Worm (Caenorhabditis elegans) whole organism, L2 larva: ENCODE results near the gene pks-1.

Source experiments
- F13H6.1 ChIP-seq: sonication (generic microtip); optimal IDR thresholded peaks from 2 replicates; lab custom pipeline; 2016; ENCODE audit warnings: missing genetic modification characterization, missing compliant biosample characterization
- ZK546.5 ChIP-seq: sonication (generic microtip); optimal IDR thresholded peaks from 2 replicates; lab custom pipeline; 2017; ENCODE audit warnings: missing biosample characterization, missing genetic modification characterization
- dmd-4 ChIP-seq: sonication (generic microtip); optimal IDR thresholded peaks from 2 replicates; lab custom pipeline; 2017; ENCODE audit warnings: missing biosample characterization, missing genetic modification characterization
- elt-1 ChIP-seq: fragments of 150-350 bp; optimal IDR thresholded peaks from 2 replicates; lab custom pipeline; 2014; ENCODE audit warnings: missing biosample characterization, missing genetic modification characterization
- fos-1 ChIP-seq: fragments of 150-350 bp; optimal IDR thresholded peaks from 2 replicates; lab custom pipeline; 2014; ENCODE audit warnings: missing biosample characterization, missing genetic modification characterization
- gmeb-1 ChIP-seq: fragments of 150-350 bp; optimal IDR thresholded peaks from 2 replicates; lab custom pipeline; 2014; ENCODE audit warnings: missing biosample characterization, missing genetic modification characterization
- nhr-129 ChIP-seq: fragments of 150-350 bp; optimal IDR thresholded peaks from 2 replicates; lab custom pipeline; 2014; ENCODE audit warnings: missing biosample characterization, missing genetic modification characterization
- nhr-25 ChIP-seq: fragments of 150-350 bp; sonication (generic microtip); optimal IDR thresholded peaks from 3 replicates; lab custom pipeline; 2014; ENCODE audit warnings: missing biosample characterization, missing genetic modification characterization
- nhr-77 ChIP-seq: fragments of 150-350 bp; optimal IDR thresholded peaks from 2 replicates; lab custom pipeline; 2014; ENCODE audit warnings: missing biosample characterization, missing genetic modification characterization
- snpc-4 ChIP-seq: fragments of 150-350 bp; optimal IDR thresholded peaks from 2 replicates; lab custom pipeline; 2014; ENCODE audit warnings: missing biosample characterization, missing genetic modification characterization
- ztf-11 ChIP-seq: sonication (generic microtip); optimal IDR thresholded peaks from 2 replicates; lab custom pipeline; 2017; ENCODE audit warnings: missing biosample characterization, missing genetic modification characterization
- ztf-4 ChIP-seq: fragments of 150-350 bp; optimal IDR thresholded peaks from 2 replicates; lab custom pipeline; 2014; ENCODE audit warnings: missing biosample characterization, missing genetic modification characterization

DNA sequence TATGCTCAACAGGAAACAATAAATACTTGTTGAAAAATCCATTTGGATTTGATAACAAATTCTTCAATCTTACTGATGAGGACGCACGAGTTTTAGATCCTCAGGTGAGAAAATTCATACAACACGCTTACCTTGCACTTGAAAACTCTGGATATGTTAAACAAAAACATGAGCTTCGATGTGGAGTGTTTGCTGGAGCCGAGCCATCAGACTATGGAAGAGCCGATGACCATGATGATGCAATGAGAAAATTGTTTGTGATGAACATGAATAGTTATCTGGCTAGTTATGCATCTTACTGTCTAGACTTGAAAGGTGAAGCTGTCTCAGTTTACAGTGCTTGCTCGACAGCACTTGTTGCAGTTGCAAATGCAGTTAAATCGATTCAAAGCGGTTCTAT is 20.3 kb downstream of the pks-1 start:
- TF ChIP-seq nhr-25 (tag; lab: Kevin White, UChicago), result no peak
- TF ChIP-seq nhr-77 (tag; lab: Kevin White, UChicago), result no peak
- TF ChIP-seq elt-1 (tag; lab: Kevin White, UChicago), result no peak
- no peak for TF ChIP-seq fos-1
- no peak for TF ChIP-seq ztf-11 (tag; lab: Kevin White, UChicago)
- no peak for TF ChIP-seq dmd-4 (tag; lab: Kevin White, UChicago)
- no peak for TF ChIP-seq gmeb-1 (tag; lab: Kevin White, UChicago)
- TF ChIP-seq ztf-4 (tag; lab: Kevin White, UChicago), result no peak
- no peak for TF ChIP-seq ZK546.5 (tag; lab: Kevin White, UChicago)
- no peak for TF ChIP-seq F13H6.1 (tag; lab: Kevin White, UChicago)
- no peak for TF ChIP-seq snpc-4
- no peak for TF ChIP-seq nhr-129
